Fruit fly (Drosophila melanogaster): ENCODE measurements around the gene CG17652.
A peak's percentile ranks its signal among the peaks of the same experiment; 100 is the strongest.

CG17652 gene

DNA sequence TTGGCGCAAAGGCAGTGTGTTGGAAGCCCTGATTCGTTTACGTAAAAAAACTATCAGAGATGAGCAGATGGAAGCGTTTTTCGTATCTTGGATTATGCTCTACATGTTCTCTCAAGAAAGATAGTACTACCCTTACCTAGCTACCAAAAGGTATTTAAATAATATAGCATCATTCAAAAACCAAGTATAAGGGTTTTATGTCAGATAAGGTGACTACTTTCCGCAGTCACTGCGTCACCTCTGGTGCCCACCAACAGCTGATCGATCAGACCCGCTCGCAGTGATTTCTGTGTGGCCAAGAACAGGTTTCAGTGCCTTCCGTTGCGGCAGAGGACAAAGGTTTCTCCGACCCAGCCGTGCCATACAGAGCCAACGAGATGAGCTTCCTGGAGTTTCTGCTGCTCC, 2.5 kb downstream of the CG17652 start, which contains the start of the genes Eno and CG31937 (continued):
- TF ChIP-seq CG3919 (GFP tag; optimal IDR thresholded peaks at IDR 0.05), result peak; percentile 51
- TF ChIP-seq CG34406 (GFP tag; optimal IDR thresholded peaks at IDR 0.05), result peak; percentile 19
- TF ChIP-seq acj6 (GFP tag; optimal IDR thresholded peaks at IDR 0.05), result peak; percentile 44
- TF ChIP-seq svp (GFP tag), result peak; percentile 85
- TF ChIP-seq Eip78C (GFP tag), result peak; percentile 76
- peak; percentile 74 for TF ChIP-seq CG32006 (GFP tag; optimal IDR thresholded peaks at IDR 0.05)
- TF ChIP-seq CG11762 (GFP tag; optimal IDR thresholded peaks at IDR 0.05; ENCODE audit: insufficient read depth), result peak; percentile 34
- peak; percentile 41 for TF ChIP-seq CG1621 (tag; optimal IDR thresholded peaks at IDR 0.05)
- TF ChIP-seq CG8119 (GFP tag; IDR thresholded peaks at IDR 0.05), result peak; percentile 67
- TF ChIP-seq OdsH (GFP tag; optimal IDR thresholded peaks at IDR 0.05), result peak; percentile 72
- peak; percentile 47 for TF ChIP-seq lz (GFP tag; optimal IDR thresholded peaks at IDR 0.05)
- peak; percentile 49 for TF ChIP-seq topi (GFP tag; optimal IDR thresholded peaks at IDR 0.05)
- peak; percentile 49 for TF ChIP-seq Gug (GFP tag; IDR thresholded peaks at IDR 0.05)
- no peak for TF ChIP-seq fd59A (GFP tag; optimal IDR thresholded peaks at IDR 0.05)
- TF ChIP-seq CG7368 (GFP tag; optimal IDR thresholded peaks at IDR 0.05), result peak; percentile 7
- TF ChIP-seq CG8319 (GFP tag; optimal IDR thresholded peaks at IDR 0.05), result no peak
- TF ChIP-seq esn (GFP tag; optimal IDR thresholded peaks at IDR 0.05), result peak; percentile 74
- no peak for TF ChIP-seq CG11902 (GFP tag; optimal IDR thresholded peaks at IDR 0.05)
- peak; percentile 15 for TF ChIP-seq dsx (GFP tag; optimal IDR thresholded peaks at IDR 0.05; ENCODE audit: poor library complexity, severe bottlenecking)
- TF ChIP-seq vri (GFP tag; optimal IDR thresholded peaks at IDR 0.05), result peak; percentile 55
- no peak for TF ChIP-seq CG11294 (GFP tag; IDR thresholded peaks at IDR 0.05)
- peak; percentile 81 for TF ChIP-seq Sox14 (GFP tag; optimal IDR thresholded peaks at IDR 0.05)
- TF ChIP-seq Lpt (GFP tag; optimal IDR thresholded peaks at IDR 0.05), result peak; percentile 28
- peak; percentile 42 for TF ChIP-seq CG6808 (GFP tag; optimal IDR thresholded peaks at IDR 0.05)
- TF ChIP-seq CG6792 (GFP tag; optimal IDR thresholded peaks at IDR 0.05), result peak; percentile 9
- peak; percentile 51 for TF ChIP-seq CG31627 (GFP tag; optimal IDR thresholded peaks at IDR 0.05)
- TF ChIP-seq Smox (GFP tag; optimal IDR thresholded peaks at IDR 0.05), result peak; percentile 29
- TF ChIP-seq fd85E (GFP tag; optimal IDR thresholded peaks at IDR 0.05), result no peak

DNA sequence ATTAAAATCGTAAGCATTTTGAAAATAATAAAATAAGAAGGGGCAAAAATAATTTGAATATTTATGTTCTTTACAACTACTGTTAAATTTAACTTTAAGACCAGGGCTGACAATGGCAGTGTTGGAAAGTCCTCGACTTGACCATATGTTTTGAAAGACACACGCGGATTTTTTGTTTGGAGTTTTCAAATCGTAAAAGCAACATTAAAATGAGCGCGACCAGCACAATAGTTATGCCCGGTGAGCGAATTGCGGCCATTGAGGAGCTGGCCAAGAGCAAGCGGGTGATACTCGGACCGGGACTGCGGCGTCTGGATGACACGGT, 3.6 kb downstream of the CG17652 start, which contains the start of gene Rrp40:
Rrp40 (plus strand) TSS at position 113 of the 325 bp plus-strand sequence.
- no peak for TF ChIP-seq CG3919 (GFP tag; optimal IDR thresholded peaks at IDR 0.05)
- TF ChIP-seq CG3032 (tag; optimal IDR thresholded peaks at IDR 0.05), result no peak
- no peak for TF ChIP-seq Sox14 (GFP tag; optimal IDR thresholded peaks at IDR 0.05)
- no peak for TF ChIP-seq dac (GFP tag; optimal IDR thresholded peaks at IDR 0.05)
- no peak for TF ChIP-seq net (GFP tag; optimal IDR thresholded peaks at IDR 0.05)
- TF ChIP-seq CG6792 (GFP tag; optimal IDR thresholded peaks at IDR 0.05), result no peak
- no peak for TF ChIP-seq lz (GFP tag; optimal IDR thresholded peaks at IDR 0.05)

DNA sequence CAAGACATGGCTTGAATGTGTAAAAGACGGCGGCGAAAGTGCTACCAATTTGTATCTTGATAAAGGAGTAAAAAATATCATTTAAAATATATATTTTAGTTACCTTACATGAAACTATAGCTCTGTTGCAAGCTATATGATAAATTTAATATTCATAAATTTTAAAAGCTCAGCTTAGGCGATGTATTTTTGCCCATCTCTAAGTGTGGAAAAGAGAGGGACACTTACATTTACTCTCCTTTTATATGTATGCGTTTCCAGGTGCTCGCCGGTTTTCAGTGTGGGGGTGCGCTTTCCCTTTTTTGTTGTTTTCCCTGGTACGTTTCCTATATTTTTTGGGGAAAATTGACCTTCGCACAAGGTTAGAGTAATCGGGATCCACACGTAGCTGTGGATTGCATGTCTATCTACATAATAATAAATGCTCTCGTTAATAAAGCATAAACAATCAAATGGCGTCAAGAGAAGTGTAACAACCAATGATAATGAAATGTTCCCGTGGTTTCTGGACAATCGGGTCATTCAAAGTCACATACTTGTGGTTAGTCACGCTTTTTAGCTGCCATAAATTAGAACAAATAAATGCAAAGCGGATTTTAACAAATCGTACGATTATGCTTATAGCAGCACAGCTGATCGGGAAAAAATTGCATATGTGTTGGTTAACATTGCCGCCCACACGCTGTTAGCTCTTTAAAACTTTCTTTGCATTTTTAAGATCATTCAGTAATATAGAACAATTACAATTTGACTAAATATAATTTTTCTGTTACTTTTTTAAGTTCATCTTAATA, 4.1 kb downstream of the CG17652 start:
- peak; percentile 98 for TF ChIP-seq CG3919 (GFP tag; optimal IDR thresholded peaks at IDR 0.05)
- peak; percentile 89 for TF ChIP-seq Hr39 (GFP tag; optimal IDR thresholded peaks at IDR 0.05)
- peak; percentile 99 for TF ChIP-seq Met (GFP tag; optimal IDR thresholded peaks at IDR 0.05)
- no peak for TF ChIP-seq Hr38 (GFP tag; optimal IDR thresholded peaks at IDR 0.05)
- TF ChIP-seq spab (GFP tag; optimal IDR thresholded peaks at IDR 0.05), result peak; percentile 94
- TF ChIP-seq CG11762 (GFP tag; optimal IDR thresholded peaks at IDR 0.05; ENCODE audit: insufficient read depth), result peak; percentile 93
- TF ChIP-seq CG6276 (GFP tag; optimal IDR thresholded peaks at IDR 0.05), result peak; percentile 95
- peak; percentile 97 for TF ChIP-seq Sox14 (GFP tag; optimal IDR thresholded peaks at IDR 0.05)
- peak; percentile 97 for TF ChIP-seq Blimp-1 (GFP tag; optimal IDR thresholded peaks at IDR 0.05)
- peak; percentile 96 for TF ChIP-seq Gug (GFP tag; IDR thresholded peaks at IDR 0.05)
- peak; percentile 93 for TF ChIP-seq fd85E (GFP tag; optimal IDR thresholded peaks at IDR 0.05)
- peak; percentile 98 for TF ChIP-seq CG6854 (GFP tag; optimal IDR thresholded peaks at IDR 0.05)
- TF ChIP-seq CG11294 (GFP tag; IDR thresholded peaks at IDR 0.05), result peak; percentile 96
- TF ChIP-seq OdsH (GFP tag; optimal IDR thresholded peaks at IDR 0.05), result peak; percentile 98
- TF ChIP-seq net (GFP tag; optimal IDR thresholded peaks at IDR 0.05), result peak; percentile 96
- TF ChIP-seq CG8119 (GFP tag; IDR thresholded peaks at IDR 0.05), result peak; percentile 98
- peak; percentile 95 for TF ChIP-seq vri (GFP tag; optimal IDR thresholded peaks at IDR 0.05)
- TF ChIP-seq Eip78C (GFP tag), result peak; percentile 99
- TF ChIP-seq CG8632 (GFP tag; optimal IDR thresholded peaks at IDR 0.05), result peak; percentile 99
- TF ChIP-seq CG9139 (GFP tag; optimal IDR thresholded peaks at IDR 0.05), result peak; percentile 98
- peak; percentile 99 for TF ChIP-seq svp (GFP tag)
- TF ChIP-seq CG1621 (tag; optimal IDR thresholded peaks at IDR 0.05), result peak; percentile 95
- TF ChIP-seq CG7368 (GFP tag; optimal IDR thresholded peaks at IDR 0.05), result peak; percentile 96
- peak; percentile 97 for TF ChIP-seq Smox (GFP tag; optimal IDR thresholded peaks at IDR 0.05)
- TF ChIP-seq pdm3 (GFP tag; optimal IDR thresholded peaks at IDR 0.05), result peak; percentile 96
- peak; percentile 97 for TF ChIP-seq CG3032 (tag; optimal IDR thresholded peaks at IDR 0.05)
- peak; percentile 98 for TF ChIP-seq Sox102F (GFP tag; optimal IDR thresholded peaks at IDR 0.05)
- TF ChIP-seq fkh (GFP tag; optimal IDR thresholded peaks at IDR 0.05), result peak; percentile 94
- TF ChIP-seq salr (GFP tag; optimal IDR thresholded peaks at IDR 0.05), result peak; percentile 93 to 95
